Fruit fly (Drosophila melanogaster): ENCODE data around the gene Keap1.

Gene Keap1

DNA sequence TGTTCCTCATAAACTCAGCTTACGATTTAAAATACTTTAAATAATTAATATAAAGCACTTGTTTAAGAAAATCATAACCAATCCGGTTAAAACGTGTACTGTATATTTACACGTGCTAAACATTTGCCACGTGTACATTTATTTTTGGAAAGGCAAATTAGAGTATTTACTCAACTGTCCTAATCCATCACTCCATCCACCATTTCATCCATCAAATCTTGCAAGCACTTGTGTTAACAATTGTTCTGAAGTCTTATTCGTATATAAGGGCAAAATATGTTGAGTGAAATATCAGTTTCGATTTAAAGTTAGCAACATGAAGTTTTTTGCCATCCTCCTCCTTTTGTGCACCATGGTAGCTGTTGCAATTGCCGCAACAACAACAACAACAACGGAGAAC is 41.5 kb upstream of the Keap1 start, which contains the start of gene CG42779:
Gene CG42779 (plus strand): TSS at position 301 of the 400 bp plus-strand sequence.
- no peak for TF ChIP-seq CG11617 (GFP tag; optimal IDR thresholded peaks at IDR 0.05)

DNA sequence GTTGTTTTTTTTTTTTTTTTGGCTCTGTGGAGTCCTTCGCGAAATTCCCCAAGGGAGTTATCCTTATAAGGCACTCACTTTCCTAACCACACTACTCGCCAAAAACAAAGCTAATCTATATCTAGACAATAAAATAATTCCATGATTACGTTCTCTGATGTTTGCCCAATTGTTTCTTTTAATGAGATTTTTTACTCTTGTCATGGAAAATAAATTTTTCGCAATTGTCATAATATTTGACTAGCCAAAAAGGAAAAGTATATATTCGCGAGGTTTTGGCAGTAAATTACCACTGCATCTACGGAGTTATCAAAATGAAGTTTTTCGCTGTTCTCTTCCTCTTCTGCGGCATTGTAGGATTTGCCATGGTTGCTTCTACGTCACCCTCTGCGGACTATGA is 40.4 kb upstream of the Keap1 start, which contains the start of gene CG34278:
Gene CG34278 (plus strand): TSS at position 301 of the 400 bp plus-strand sequence.
- no peak for TF ChIP-seq Crg-1 (GFP tag; optimal IDR thresholded peaks at IDR 0.05)
- no peak for TF ChIP-seq CG33017 (tag; optimal IDR thresholded peaks at IDR 0.05)
- TF ChIP-seq tj (GFP tag; optimal IDR thresholded peaks at IDR 0.05), result no peak
- TF ChIP-seq cnc (optimal IDR thresholded peaks at IDR 0.05), result no peak
- no peak for TF ChIP-seq cic (GFP tag; optimal IDR thresholded peaks at IDR 0.05)
- no peak for TF ChIP-seq toe (GFP tag; optimal IDR thresholded peaks at IDR 0.05)
- no peak for TF ChIP-seq ovo (GFP tag; optimal IDR thresholded peaks at IDR 0.05)
- TF ChIP-seq Hr96 (GFP tag; optimal IDR thresholded peaks at IDR 0.05), result no peak
- TF ChIP-seq CG12768 (GFP tag; optimal IDR thresholded peaks at IDR 0.05), result no peak
- TF ChIP-seq CG5204 (GFP tag; optimal IDR thresholded peaks at IDR 0.05), result no peak
- TF ChIP-seq CG7101 (tag; optimal IDR thresholded peaks at IDR 0.05), result no peak
- no peak for TF ChIP-seq Mnt (GFP tag; optimal IDR thresholded peaks at IDR 0.05)

DNA sequence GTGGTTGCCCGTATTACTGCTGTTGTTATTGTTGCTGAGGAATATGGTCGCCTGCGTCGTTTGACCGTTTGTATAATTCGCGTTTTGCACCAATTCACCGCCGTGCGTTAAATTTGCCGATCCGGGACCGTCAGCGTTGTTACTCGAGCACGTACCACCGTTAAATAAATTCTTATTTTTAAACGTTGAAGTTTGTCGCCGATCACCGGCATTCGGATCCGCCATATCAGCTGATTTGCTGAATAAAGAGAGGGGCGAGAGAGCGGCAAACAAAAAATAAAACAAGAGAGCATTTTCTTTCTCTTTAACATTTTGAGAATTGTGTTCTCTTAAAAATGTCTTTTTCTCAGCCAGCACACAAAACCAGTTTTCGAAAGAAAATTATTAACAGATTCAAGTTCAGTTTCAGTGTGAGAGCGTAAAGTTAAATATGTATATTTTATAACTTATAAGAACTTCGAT is 39.2 kb upstream of the Keap1 start:
- peak; percentile 2 for TF ChIP-seq CG33017 (tag; optimal IDR thresholded peaks at IDR 0.05)
- no peak for TF ChIP-seq Clk (GFP tag; optimal IDR thresholded peaks at IDR 0.05)
- TF ChIP-seq kay (GFP tag; ENCODE audit: borderline replicate concordance), result no peak
- peak; percentile 3 for TF ChIP-seq CG7101 (tag; optimal IDR thresholded peaks at IDR 0.05)
- no peak for TF ChIP-seq cnc (optimal IDR thresholded peaks at IDR 0.05)
- TF ChIP-seq Hr96 (GFP tag; optimal IDR thresholded peaks at IDR 0.05), result no peak
- TF ChIP-seq pad (GFP tag; optimal IDR thresholded peaks at IDR 0.05), result no peak
- TF ChIP-seq CG1620 (GFP tag; optimal IDR thresholded peaks at IDR 0.05), result no peak
- TF ChIP-seq tj (GFP tag; optimal IDR thresholded peaks at IDR 0.05), result peak; percentile 80
- TF ChIP-seq ovo (GFP tag; optimal IDR thresholded peaks at IDR 0.05), result no peak
- TF ChIP-seq CG5204 (GFP tag; optimal IDR thresholded peaks at IDR 0.05), result no peak
- TF ChIP-seq CG12768 (GFP tag; optimal IDR thresholded peaks at IDR 0.05), result peak; percentile 6
- TF ChIP-seq toe (GFP tag; optimal IDR thresholded peaks at IDR 0.05), result no peak
- no peak for TF ChIP-seq CG7045 (GFP tag; optimal IDR thresholded peaks at IDR 0.05)
- no peak for TF ChIP-seq CG14711 (tag; optimal IDR thresholded peaks at IDR 0.05)
- no peak for TF ChIP-seq Crg-1 (GFP tag; optimal IDR thresholded peaks at IDR 0.05)
- TF ChIP-seq Mnt (GFP tag; optimal IDR thresholded peaks at IDR 0.05), result peak; percentile 7
- TF ChIP-seq bab1 (GFP tag; optimal IDR thresholded peaks at IDR 0.05), result peak; percentile 43
- no peak for TF ChIP-seq CG11617 (GFP tag; optimal IDR thresholded peaks at IDR 0.05)
- TF ChIP-seq cic (GFP tag; optimal IDR thresholded peaks at IDR 0.05), result peak; percentile 11

DNA sequence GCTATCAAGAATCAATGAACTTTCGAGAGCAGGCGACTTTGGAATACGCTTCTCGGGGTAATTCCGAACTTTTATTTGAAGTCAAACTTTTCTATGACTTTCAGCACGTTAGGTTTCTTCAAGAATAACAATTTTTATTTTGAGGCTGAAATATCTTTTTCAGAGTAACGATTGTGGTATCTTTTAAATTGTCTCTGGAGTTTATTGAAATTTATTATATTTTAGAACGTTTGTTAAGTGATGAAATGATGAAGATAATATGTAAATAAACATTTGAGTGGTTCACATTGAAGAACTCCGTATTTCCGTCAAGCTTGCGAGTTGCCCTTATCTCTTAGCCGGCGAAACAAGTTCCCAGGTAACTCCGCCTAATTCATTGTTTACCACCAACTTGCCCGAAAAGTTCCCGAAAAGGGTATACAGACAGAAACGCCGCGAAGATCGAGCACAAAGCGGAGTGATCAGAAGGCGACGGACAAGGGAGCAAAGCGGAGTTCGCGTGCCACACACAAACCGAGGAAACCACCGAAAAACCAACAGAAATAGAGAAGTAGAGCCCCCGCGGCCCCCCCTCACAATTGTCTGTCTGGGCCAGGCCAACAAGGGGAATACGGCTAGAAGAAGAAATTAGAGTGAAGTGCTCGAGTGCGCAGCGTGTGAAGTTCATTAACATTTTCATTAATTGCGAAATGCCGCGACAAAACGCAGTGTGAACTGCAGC is 38.0 kb upstream of the Keap1 start:
- TF ChIP-seq Mnt (GFP tag; optimal IDR thresholded peaks at IDR 0.05) (no peak), Hr96 (GFP tag; optimal IDR thresholded peaks at IDR 0.05) (no peak), CG7101 (tag; optimal IDR thresholded peaks at IDR 0.05) (no peak), cic (GFP tag; optimal IDR thresholded peaks at IDR 0.05) (no peak), CG12768 (GFP tag; optimal IDR thresholded peaks at IDR 0.05) (no peak), CG7045 (GFP tag; optimal IDR thresholded peaks at IDR 0.05) (no peak), Crg-1 (GFP tag; optimal IDR thresholded peaks at IDR 0.05) (no peak), cnc (optimal IDR thresholded peaks at IDR 0.05) (no peak), tj (GFP tag; optimal IDR thresholded peaks at IDR 0.05) (no peak), CG11617 (GFP tag; optimal IDR thresholded peaks at IDR 0.05) (no peak), CG33017 (tag; optimal IDR thresholded peaks at IDR 0.05) (no peak), pad (GFP tag; optimal IDR thresholded peaks at IDR 0.05) (no peak), bab1 (GFP tag; optimal IDR thresholded peaks at IDR 0.05) (no peak), kay (GFP tag; ENCODE audit: borderline replicate concordance) (no peak), CG5204 (GFP tag; optimal IDR thresholded peaks at IDR 0.05) (no peak), CG1620 (GFP tag; optimal IDR thresholded peaks at IDR 0.05) (no peak)

DNA sequence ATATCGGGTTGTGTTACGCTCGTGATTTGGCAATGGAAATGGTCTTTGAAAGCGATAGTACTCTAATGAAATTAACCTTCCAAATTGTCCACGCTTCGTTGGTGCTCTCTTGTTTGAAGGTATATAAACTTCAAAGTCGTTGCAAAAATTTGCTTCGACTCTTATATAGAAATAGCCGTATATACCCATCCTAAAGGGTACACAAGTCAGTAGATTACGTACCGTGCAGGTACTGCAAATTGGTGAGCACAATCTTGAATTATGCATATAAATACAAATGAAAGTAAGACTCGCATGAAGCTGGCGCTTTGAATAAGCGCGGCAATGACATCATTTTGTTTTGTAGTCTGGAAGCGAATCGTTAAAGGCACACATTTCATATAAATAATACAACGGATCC is 36.5 kb upstream of the Keap1 start:
- TF ChIP-seq CG33017 (tag; optimal IDR thresholded peaks at IDR 0.05), result no peak
- peak; percentile 19 for TF ChIP-seq CG7101 (tag; optimal IDR thresholded peaks at IDR 0.05)
- TF ChIP-seq CG14711 (tag; optimal IDR thresholded peaks at IDR 0.05), result peak; percentile 43
- TF ChIP-seq kay (GFP tag; ENCODE audit: borderline replicate concordance), result peak; percentile 90
- no peak for TF ChIP-seq tj (GFP tag; optimal IDR thresholded peaks at IDR 0.05)
- peak; percentile 30 for TF ChIP-seq CG12768 (GFP tag; optimal IDR thresholded peaks at IDR 0.05)

DNA sequence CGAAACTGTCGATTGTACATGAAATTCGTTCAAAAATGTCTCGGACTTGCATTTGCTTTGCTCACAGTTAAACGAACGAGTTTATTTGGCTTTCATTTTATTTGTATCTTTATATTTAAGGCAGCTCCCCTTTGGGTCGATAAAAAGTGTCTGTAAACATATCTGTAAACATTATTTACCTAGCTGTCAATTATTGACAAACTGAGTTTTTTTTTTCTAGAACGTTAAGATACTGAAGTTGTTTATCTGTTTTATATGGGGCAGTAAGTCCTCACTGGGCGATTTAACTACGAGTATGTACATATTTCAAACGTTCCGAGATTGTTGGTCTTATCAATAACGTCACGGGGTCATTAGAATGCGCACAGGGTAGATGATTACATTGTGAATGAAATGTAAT is 35.9 kb upstream of the Keap1 start:
- TF ChIP-seq CG33017 (tag; optimal IDR thresholded peaks at IDR 0.05) (peak; percentile 47), CG7045 (GFP tag; optimal IDR thresholded peaks at IDR 0.05) (peak; percentile 8), CG11617 (GFP tag; optimal IDR thresholded peaks at IDR 0.05) (peak; percentile 17), Clk (GFP tag; optimal IDR thresholded peaks at IDR 0.05) (no peak), CG14711 (tag; optimal IDR thresholded peaks at IDR 0.05) (no peak), toe (GFP tag; optimal IDR thresholded peaks at IDR 0.05) (no peak), tj (GFP tag; optimal IDR thresholded peaks at IDR 0.05) (peak; percentile 88), CG7101 (tag; optimal IDR thresholded peaks at IDR 0.05) (peak; percentile 38), cic (GFP tag; optimal IDR thresholded peaks at IDR 0.05) (peak; percentile 53), ovo (GFP tag; optimal IDR thresholded peaks at IDR 0.05) (peak; percentile 58), Crg-1 (GFP tag; optimal IDR thresholded peaks at IDR 0.05) (peak; percentile 68), Hr96 (GFP tag; optimal IDR thresholded peaks at IDR 0.05) (no peak)

Data from whole organism, adult.